Fruit fly (Drosophila melanogaster): ENCODE results near the gene Dscam2.

dm6 chr3L:7113010-7113409 is 76.7 kb downstream of the Dscam2 start:
- TF ChIP-seq jim (GFP tag; optimal IDR thresholded peaks at IDR 0.05) (no peak), usp (GFP tag; optimal IDR thresholded peaks at IDR 0.05) (no peak), pan (optimal IDR thresholded peaks at IDR 0.05) (no peak), br (GFP tag; optimal IDR thresholded peaks at IDR 0.05) (peak; percentile 35), fru (GFP tag; optimal IDR thresholded peaks at IDR 0.05) (peak; percentile 70), Rel (GFP tag; optimal IDR thresholded peaks at IDR 0.05) (no peak), Rel (tag; optimal IDR thresholded peaks at IDR 0.05) (no peak), Sp1 (GFP tag; optimal IDR thresholded peaks at IDR 0.05) (peak; percentile 37), Abd-B (GFP tag; optimal IDR thresholded peaks at IDR 0.05) (no peak), dmrt93B (GFP tag; optimal IDR thresholded peaks at IDR 0.05) (no peak), h (GFP tag; optimal IDR thresholded peaks at IDR 0.05) (peak; percentile 47), Hr78 (GFP tag; optimal IDR thresholded peaks at IDR 0.05) (no peak), tai (GFP tag; optimal IDR thresholded peaks at IDR 0.05) (no peak)
